Worm (Caenorhabditis elegans) whole organism, L1 larva: Measurements from ENCODE around the gene C27D9.2.

Experiments
- nhr-77 ChIP-seq: fragments of 150-350 bp; optimal IDR thresholded peaks from 2 replicates; lab custom pipeline; 2014; ENCODE audit warnings: missing biosample characterization, missing genetic modification characterization
- rnt-1 ChIP-seq: sonication (generic microtip); optimal IDR thresholded peaks from 2 replicates; lab custom pipeline; 2016; ENCODE audit warnings: mild to moderate bottlenecking, missing genetic modification characterization, moderate library complexity, missing compliant biosample characterization
- ztf-11 ChIP-seq, 2 experiments: sonication (generic microtip); optimal IDR thresholded peaks; 2 replicates each; lab custom pipeline; 2016 to 2017; ENCODE audit warnings: missing genetic modification characterization in 2 of 2, missing biosample characterization in 1 of 2, missing compliant biosample characterization in 1 of 2

- TF ChIP-seq ztf-11 (tag; optimal IDR thresholded peaks at IDR 0.05; lab: Kevin White, UChicago) (no peak), nhr-77 (tag; lab: Kevin White, UChicago) (no peak), rnt-1 (no peak)
Measured at ce11 chrII:4758462-4758861, 1.8 kb upstream of the C27D9.2 start, which contains the start of gene F26G1.3.
